Fruit fly (Drosophila melanogaster) whole organism, prepupa: ENCODE data around the gene CG5850.

Source experiments
- Blimp-1 ChIP-seq: fragments of 200-800 bp; sonication (Bioruptor generic); optimal IDR thresholded peaks from 3 replicates; lab custom pipeline; 2017; ENCODE audit warnings: missing biosample characterization, missing genetic modification characterization, mild to moderate bottlenecking, moderate library complexity, missing genetic modification reagents
- CG10631 ChIP-seq: fragments of 200-800 bp; sonication (Bioruptor generic); optimal IDR thresholded peaks from 2 replicates; lab custom pipeline; 2016; ENCODE audit warnings: missing biosample characterization, missing genetic modification characterization
- CG11294 ChIP-seq: fragments of 200-800 bp; sonication (Bioruptor generic); IDR thresholded peaks from 2 replicates; pipeline ENCODE4 v1.3.6; 2022; ENCODE audit warnings: missing biosample characterization, missing genetic modification characterization
- CG11762 ChIP-seq: fragments of 200-800 bp; sonication (Bioruptor generic); optimal IDR thresholded peaks from 3 replicates; lab custom pipeline; 2016; ENCODE audit warnings: missing biosample characterization, missing genetic modification characterization; ENCODE audit not compliant: insufficient read depth
- CG11902 ChIP-seq: fragments of 200-800 bp; sonication (Bioruptor generic); optimal IDR thresholded peaks from 3 replicates; lab custom pipeline; 2016; ENCODE audit warnings: missing biosample characterization, missing genetic modification characterization
- CG15336 ChIP-seq: fragments of 200-800 bp; sonication (Bioruptor generic); IDR thresholded peaks from 2 replicates; pipeline ENCODE4 v1.3.6; 2022; ENCODE audit warnings: missing biosample characterization, missing genetic modification characterization
- CG1621 ChIP-seq: fragments of 200-800 bp; sonication (Bioruptor generic); optimal IDR thresholded peaks from 3 replicates; lab custom pipeline; 2018; ENCODE audit warnings: missing biosample characterization, mild to moderate bottlenecking, missing genetic modification characterization
- CG16779 ChIP-seq: fragments of 200-800 bp; sonication (Bioruptor generic); optimal IDR thresholded peaks from 3 replicates; lab custom pipeline; 2017; ENCODE audit warnings: missing biosample characterization, mild to moderate bottlenecking, missing genetic modification characterization
- CG31627 ChIP-seq: fragments of 200-800 bp; sonication (Bioruptor generic); optimal IDR thresholded peaks from 3 replicates; lab custom pipeline; 2016; ENCODE audit warnings: missing biosample characterization, missing genetic modification characterization
- CG32006 ChIP-seq: fragments of 200-800 bp; sonication (Bioruptor generic); optimal IDR thresholded peaks from 3 replicates; lab custom pipeline; 2017; ENCODE audit warnings: missing biosample characterization, mild to moderate bottlenecking, missing genetic modification characterization
- CG34406 ChIP-seq: fragments of 200-800 bp; sonication (Bioruptor generic); optimal IDR thresholded peaks from 3 replicates; lab custom pipeline; 2016; ENCODE audit warnings: missing biosample characterization, missing genetic modification characterization
- CG3919 ChIP-seq: fragments of 200-800 bp; sonication (Bioruptor generic); optimal IDR thresholded peaks from 3 replicates; lab custom pipeline; 2016; ENCODE audit warnings: missing biosample characterization, missing genetic modification characterization
- CG6163 ChIP-seq: fragments of 200-800 bp; sonication (Bioruptor generic); IDR thresholded peaks from 3 replicates; pipeline ENCODE4 v1.3.6; 2022; ENCODE audit warnings: missing biosample characterization, missing genetic modification characterization
- CG6276 ChIP-seq: fragments of 200-800 bp; sonication (Bioruptor generic); optimal IDR thresholded peaks from 2 replicates; lab custom pipeline; 2017; ENCODE audit warnings: missing biosample characterization, mild to moderate bottlenecking, missing genetic modification characterization
- CG6808 ChIP-seq: fragments of 200-800 bp; sonication (Bioruptor generic); optimal IDR thresholded peaks from 3 replicates; lab custom pipeline; 2017; ENCODE audit warnings: missing biosample characterization, missing genetic modification characterization, mild to moderate bottlenecking, moderate library complexity, missing genetic modification reagents
- CG7368 ChIP-seq: fragments of 200-800 bp; sonication (Bioruptor generic); optimal IDR thresholded peaks from 3 replicates; lab custom pipeline; 2016; ENCODE audit warnings: missing biosample characterization, missing genetic modification characterization
- CG8119 ChIP-seq: fragments of 200-800 bp; sonication (Bioruptor generic); IDR thresholded peaks from 3 replicates; pipeline ENCODE4 v1.3.6; 2022; ENCODE audit warnings: missing biosample characterization, missing genetic modification characterization
- CG8319 ChIP-seq: fragments of 200-800 bp; sonication (Bioruptor generic); optimal IDR thresholded peaks from 3 replicates; lab custom pipeline; 2016; ENCODE audit warnings: missing biosample characterization, missing genetic modification characterization
- CG8632 ChIP-seq: fragments of 200-800 bp; sonication (Bioruptor generic); optimal IDR thresholded peaks from 3 replicates; lab custom pipeline; 2016; ENCODE audit warnings: missing biosample characterization, missing genetic modification characterization
- Eip75B ChIP-seq: fragments of 200-800 bp; sonication (Bioruptor generic); optimal IDR thresholded peaks from 3 replicates; lab custom pipeline; 2016; ENCODE audit warnings: missing biosample characterization, missing genetic modification characterization
- Eip78C ChIP-seq: fragments of 200-800 bp; sonication (Bioruptor generic); peaks from one replicate; lab custom pipeline; 2016; ENCODE audit warnings: missing biosample characterization, missing genetic modification characterization
- Eip93F ChIP-seq: fragments of 200-800 bp; sonication (Bioruptor generic); optimal IDR thresholded peaks from 2 replicates; lab custom pipeline; 2016; ENCODE audit warnings: missing biosample characterization, mild to moderate bottlenecking, missing genetic modification characterization
- Ets96B ChIP-seq: fragments of 200-800 bp; optimal IDR thresholded peaks from 2 replicates; lab custom pipeline; 2019; ENCODE audit warnings: missing biosample characterization, mild to moderate bottlenecking, missing genetic modification characterization, moderate library complexity
- Hr4 ChIP-seq: fragments of 200-800 bp; sonication (Bioruptor generic); optimal IDR thresholded peaks from 3 replicates; lab custom pipeline; 2016; ENCODE audit warnings: missing biosample characterization, missing genetic modification characterization
- Lpt ChIP-seq: fragments of 200-800 bp; sonication (Bioruptor generic); optimal IDR thresholded peaks from 3 replicates; lab custom pipeline; 2016; ENCODE audit warnings: missing biosample characterization, missing genetic modification characterization
- Met ChIP-seq: fragments of 200-800 bp; sonication (Bioruptor generic); optimal IDR thresholded peaks from 3 replicates; lab custom pipeline; 2016; ENCODE audit warnings: missing biosample characterization, missing genetic modification characterization
- OdsH ChIP-seq: fragments of 200-800 bp; sonication (Bioruptor generic); optimal IDR thresholded peaks from 3 replicates; lab custom pipeline; 2016; ENCODE audit warnings: missing biosample characterization, missing genetic modification characterization
- Sox102F ChIP-seq: fragments of 200-800 bp; sonication (Bioruptor generic); optimal IDR thresholded peaks from 2 replicates; lab custom pipeline; 2016; ENCODE audit warnings: missing biosample characterization, mild to moderate bottlenecking, missing genetic modification characterization
- Sox14 ChIP-seq: fragments of 200-800 bp; sonication (Bioruptor generic); optimal IDR thresholded peaks from 3 replicates; lab custom pipeline; 2016; ENCODE audit warnings: missing biosample characterization, missing genetic modification characterization
- Sox15 ChIP-seq: fragments of 200-800 bp; sonication (Bioruptor generic); optimal IDR thresholded peaks from 3 replicates; lab custom pipeline; 2016; ENCODE audit warnings: missing biosample characterization, missing genetic modification characterization
- cyc ChIP-seq: fragments of 200-800 bp; sonication (Bioruptor generic); optimal IDR thresholded peaks from 3 replicates; lab custom pipeline; 2016; ENCODE audit warnings: missing biosample characterization, missing genetic modification characterization
- dac ChIP-seq: fragments of 200-800 bp; sonication (Bioruptor generic); optimal IDR thresholded peaks from 2 replicates; lab custom pipeline; 2017; ENCODE audit warnings: missing biosample characterization, mild to moderate bottlenecking, missing genetic modification characterization
- eg ChIP-seq: fragments of 200-800 bp; sonication (Bioruptor generic); IDR thresholded peaks from 3 replicates; pipeline ENCODE4 v1.3.6; 2022; ENCODE audit warnings: missing biosample characterization, missing genetic modification characterization
- fd85E ChIP-seq: fragments of 200-800 bp; sonication (Bioruptor generic); optimal IDR thresholded peaks from 3 replicates; lab custom pipeline; 2016; ENCODE audit warnings: missing biosample characterization, missing genetic modification characterization
- pdm3 ChIP-seq: fragments of 200-800 bp; sonication (Bioruptor generic); optimal IDR thresholded peaks from 3 replicates; lab custom pipeline; 2016; ENCODE audit warnings: missing biosample characterization, missing genetic modification characterization
- salr ChIP-seq, 2 experiments: fragments of 200-800 bp; sonication (Bioruptor generic); optimal IDR thresholded peaks; 3 replicates each; lab custom pipeline; 2016 to 2018; ENCODE audit warnings: missing biosample characterization in 2 of 2, missing genetic modification characterization in 2 of 2, mild to moderate bottlenecking in 1 of 2
- spab ChIP-seq: fragments of 200-800 bp; sonication (Bioruptor generic); optimal IDR thresholded peaks from 2 replicates; lab custom pipeline; 2017; ENCODE audit warnings: missing biosample characterization, mild to moderate bottlenecking, missing genetic modification characterization, missing genetic modification reagents
- topi ChIP-seq: fragments of 200-800 bp; sonication (Bioruptor generic); optimal IDR thresholded peaks from 3 replicates; lab custom pipeline; 2016; ENCODE audit warnings: missing biosample characterization, missing genetic modification characterization
- vri ChIP-seq: fragments of 200-800 bp; sonication (Bioruptor generic); optimal IDR thresholded peaks from 3 replicates; lab custom pipeline; 2016; ENCODE audit warnings: missing biosample characterization, mild to moderate bottlenecking, missing genetic modification characterization

The CG5850 gene

dm6 chr2L:10003593-10003992, 39.8 kb upstream of the CG5850 start, which contains the start of gene Ndf (continued):
- TF ChIP-seq Sox102F (peak; percentile 32), CG32006 (GFP tag; lab: Kevin White, UChicago) (no peak), salr (GFP tag; optimal IDR thresholded peaks at IDR 0.05; lab: Kevin White, UChicago) (peak in 1 of 2 experiments; percentile 32), CG6808 (GFP tag; lab: Kevin White, UChicago) (peak; percentile 37), CG8319 (GFP tag; lab: Kevin White, UChicago) (peak; percentile 20), CG6276 (GFP tag; lab: Kevin White, UChicago) (no peak), CG6163 (peak; percentile 75), Eip78C (GFP tag; lab: Kevin White, UChicago) (peak; percentile 73), Sox14 (GFP tag; lab: Kevin White, UChicago) (peak; percentile 42), pdm3 (peak; percentile 50), CG34406 (GFP tag; lab: Kevin White, UChicago) (peak; percentile 23), CG15336 (GFP tag; lab: Robert Waterston, UW) (peak; percentile 38; the same call in 1 of the 2 replicates), CG11294 (GFP tag; lab: Robert Waterston, UW) (no peak), fd85E (GFP tag; lab: Kevin White, UChicago) (no peak), Eip75B (GFP tag; lab: Kevin White, UChicago) (peak; percentile 15), CG8119 (GFP tag; lab: Robert Waterston, UW) (0 out of 3 replicates have a peak, but pooled peaks have one; percentile 16), CG11902 (GFP tag; lab: Kevin White, UChicago) (peak; percentile 13), CG31627 (GFP tag; lab: Kevin White, UChicago) (peak; percentile 64), Blimp-1 (GFP tag; lab: Kevin White, UChicago) (no peak), eg (GFP tag; lab: Robert Waterston, UW) (peak; percentile 63), dac (GFP tag; lab: Kevin White, UChicago) (peak; percentile 16), topi (peak; percentile 59), spab (GFP tag; lab: Kevin White, UChicago) (no peak), CG3919 (GFP tag; lab: Kevin White, UChicago) (peak; percentile 59), CG16779 (tag; lab: Kevin White, UChicago) (no peak), Lpt (GFP tag; lab: Kevin White, UChicago) (no peak), CG11762 (GFP tag; lab: Kevin White, UChicago) (no peak), CG1621 (tag; lab: Kevin White, UChicago) (peak; percentile 50), vri (GFP tag; lab: Kevin White, UChicago) (no peak), OdsH (GFP tag; lab: Kevin White, UChicago) (peak; percentile 33), cyc (GFP tag; lab: Kevin White, UChicago) (peak; percentile 65), CG7368 (no peak), Ets96B (tag; lab: Kevin White, UChicago) (peak; percentile 17), CG8632 (GFP tag; lab: Kevin White, UChicago) (peak; percentile 8), Met (peak; percentile 57), Eip93F (GFP tag; lab: Kevin White, UChicago) (peak; percentile 16), CG10631 (peak; percentile 49), Hr4 (GFP tag; lab: Kevin White, UChicago) (peak; percentile 16)
- TF ChIP-seq, all 60 proteins: peak for 41

- peak; percentile 21 for TF ChIP-seq Eip78C (GFP tag; lab: Kevin White, UChicago)
- TF ChIP-seq Sox15 (GFP tag; lab: Kevin White, UChicago) = no peak
- TF ChIP-seq CG11902 (GFP tag; lab: Kevin White, UChicago) = no peak
- no peak for TF ChIP-seq CG32006 (GFP tag; lab: Kevin White, UChicago)
- no peak for TF ChIP-seq CG11294 (GFP tag; lab: Robert Waterston, UW)
- TF ChIP-seq CG6163 = no peak
These were observed 38.9 kb upstream of the CG5850 start, which contains the start of the genes CG31875 and SoYb for dm6 chr2L:10002408-10003358. CG31875 (minus strand) TSS chr2L:10002736. SoYb (minus strand) TSS chr2L:10002736.
